Worm (Caenorhabditis elegans): ENCODE measurements around the gene K08D8.11.
"Not testable (repeated sequence)": the region's sequence is repeated elsewhere in the genome, so short reads cannot be mapped to it uniquely, and the experiment has no call there.

Gene K08D8.11

ce11 chrIV:12865884-12866283, 29.2 kb upstream of the K08D8.11 start, which contains the start of gene clec-186:
TSS of gene clec-186 (plus strand) at chrIV:12866109.
- TF ChIP-seq ceh-83 (GFP tag; optimal IDR thresholded peaks at IDR 0.05) (no peak), nhr-12 (tag; optimal IDR thresholded peaks at IDR 0.05) (no peak), ztf-11 (tag; optimal IDR thresholded peaks at IDR 0.05) (no peak), tbx-8 (GFP tag; optimal IDR thresholded peaks at IDR 0.05) (no peak), snpc-4 (tag; optimal IDR thresholded peaks at IDR 0.05) (no peak), lin-13 (tag; optimal IDR thresholded peaks at IDR 0.05) (no peak)

DNA sequence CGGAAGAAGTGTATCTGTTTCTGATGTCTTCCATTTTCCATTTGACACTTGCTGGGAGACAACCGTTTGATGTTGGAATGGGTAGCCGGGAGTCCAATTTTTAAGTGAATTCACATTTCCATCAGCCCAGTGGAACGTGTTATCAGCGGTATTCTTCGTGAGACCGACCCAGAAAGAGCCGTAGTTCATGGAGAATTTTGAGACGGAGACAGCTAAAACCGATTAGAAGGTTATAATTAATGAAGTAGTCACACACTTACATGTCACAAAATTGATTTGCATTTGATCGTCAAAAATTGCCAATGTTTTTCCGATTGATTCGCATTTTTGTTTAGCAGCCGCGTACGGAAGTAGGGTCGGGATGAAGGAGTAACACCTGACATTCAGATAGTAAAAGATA, 25.7 kb upstream of the K08D8.11 start:
- TF ChIP-seq ceh-83 (GFP tag; optimal IDR thresholded peaks at IDR 0.05), result no peak
- no peak for TF ChIP-seq nhr-12 (tag; optimal IDR thresholded peaks at IDR 0.05)
- no peak for TF ChIP-seq flh-1 (GFP tag; optimal IDR thresholded peaks at IDR 0.05)
- no peak for TF ChIP-seq ceh-39 (tag; optimal IDR thresholded peaks at IDR 0.05)
- TF ChIP-seq bed-3 (GFP tag; optimal IDR thresholded peaks at IDR 0.05), result no peak
- no peak for TF ChIP-seq unc-39 (tag; optimal IDR thresholded peaks at IDR 0.05)
- TF ChIP-seq unc-62 (GFP tag; optimal IDR thresholded peaks at IDR 0.05), result no peak
- TF ChIP-seq tbx-8 (GFP tag; optimal IDR thresholded peaks at IDR 0.05), result no peak

DNA sequence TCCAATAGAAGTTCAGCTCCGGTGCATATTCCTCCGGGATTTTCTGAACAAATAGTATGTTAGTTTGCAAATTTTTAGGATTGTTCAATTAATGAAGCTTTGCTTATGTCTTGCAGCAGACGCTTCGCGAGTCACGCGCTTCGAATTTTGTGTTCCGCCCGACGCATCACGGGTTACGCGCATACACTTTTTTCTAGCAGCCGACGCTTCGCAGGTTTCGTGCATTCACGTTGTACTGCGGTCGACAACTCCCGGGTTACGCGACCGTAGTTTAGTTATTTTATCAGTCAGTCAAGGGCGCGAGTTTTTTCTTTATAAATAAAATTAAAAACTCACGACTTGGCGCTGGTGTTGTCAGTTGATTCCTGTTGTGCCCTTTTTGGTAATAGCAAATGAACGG, 25.3 kb upstream of the K08D8.11 start:
- TF ChIP-seq nhr-76 (tag; optimal IDR thresholded peaks at IDR 0.05) (no peak), unc-62 (GFP tag; optimal IDR thresholded peaks at IDR 0.05) (no peak), ces-1 (GFP tag; optimal IDR thresholded peaks at IDR 0.05) (no peak), sem-2 (GFP tag; optimal IDR thresholded peaks at IDR 0.05) (no peak), lin-13 (tag; optimal IDR thresholded peaks at IDR 0.05) (no peak), ham-2 (GFP tag; optimal IDR thresholded peaks at IDR 0.05) (no peak), mab-5 (tag; optimal IDR thresholded peaks at IDR 0.05) (no peak), cnd-1 (tag; optimal IDR thresholded peaks at IDR 0.05) (no peak), zip-8 (tag; optimal IDR thresholded peaks at IDR 0.05) (no peak)

- TF ChIP-seq zip-8 (tag; optimal IDR thresholded peaks at IDR 0.05) (peak; percentile 84), unc-120 (tag; optimal IDR thresholded peaks at IDR 0.05; ENCODE audit: poor library complexity, severe bottlenecking) (no peak)
These were observed 24.8 kb upstream of the K08D8.11 start for ce11 chrIV:12870315-12870714.

ce11 chrIV:12871445-12871947, 23.6 kb upstream of the K08D8.11 start, which contains the start of gene clec-187:
TSS of gene clec-187 (minus strand) at chrIV:12871495.
- TF ChIP-seq nhr-2 (tag; optimal IDR thresholded peaks at IDR 0.05) (no peak), lin-32 (GFP tag; optimal IDR thresholded peaks at IDR 0.05) (no peak), M03D4.4 (tag; optimal IDR thresholded peaks at IDR 0.05) (no peak), flh-1 (GFP tag; optimal IDR thresholded peaks at IDR 0.05) (no peak), ztf-11 (tag; optimal IDR thresholded peaks at IDR 0.05) (no peak), zip-8 (tag; optimal IDR thresholded peaks at IDR 0.05) (no peak), ceh-43 (GFP tag; optimal IDR thresholded peaks at IDR 0.05) (no peak), cnd-1 (tag; optimal IDR thresholded peaks at IDR 0.05) (no peak), sem-2 (GFP tag; optimal IDR thresholded peaks at IDR 0.05) (no peak), bed-3 (GFP tag; optimal IDR thresholded peaks at IDR 0.05) (no peak), unc-120 (tag; optimal IDR thresholded peaks at IDR 0.05; ENCODE audit: poor library complexity, severe bottlenecking) (no peak), elt-3 (tag; optimal IDR thresholded peaks at IDR 0.05) (no peak), blmp-1 (tag; optimal IDR thresholded peaks at IDR 0.05) (no peak), elt-1 (tag; optimal IDR thresholded peaks at IDR 0.05; ENCODE audit: borderline replicate concordance, insufficient read depth) (no peak)

DNA sequence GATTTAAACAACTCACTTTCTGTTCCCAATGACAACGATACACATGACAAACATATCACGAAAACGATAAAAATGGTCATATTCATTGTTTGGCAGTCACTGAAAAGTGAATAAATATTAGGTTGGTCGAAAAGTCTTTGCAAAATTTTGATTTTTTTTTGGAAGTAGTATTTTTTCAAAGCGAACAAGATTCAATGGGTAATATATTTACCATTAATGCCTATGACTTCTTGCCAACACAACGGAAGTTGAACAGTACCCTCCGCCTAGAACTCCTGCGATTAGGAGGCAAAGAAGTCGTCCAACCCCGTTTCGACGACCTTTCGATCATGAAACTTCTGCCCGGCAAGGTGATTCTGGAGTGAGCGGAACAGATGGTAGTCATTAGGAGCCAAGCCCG, 19.8 kb upstream of the K08D8.11 start, which contains the start of gene ZK896.1:
Gene ZK896.1, minus strand, starts transcription at position 101 of the 400 bp plus-strand sequence.
- not testable (repeated sequence) for TF ChIP-seq ces-1 (GFP tag; optimal IDR thresholded peaks at IDR 0.05); nhr-237 (tag; optimal IDR thresholded peaks at IDR 0.05); blmp-1 (tag; optimal IDR thresholded peaks at IDR 0.05)

- TF ChIP-seq ceh-43 (GFP tag; optimal IDR thresholded peaks at IDR 0.05) (no peak), cnd-1 (tag; optimal IDR thresholded peaks at IDR 0.05) (no peak)
These were observed 18.5 kb upstream of the K08D8.11 start for ce11 chrIV:12876558-12876957.
